Fruit fly (Drosophila melanogaster) whole organism, wandering third instar larva: ENCODE results near the gene CG12590.

Experiments used
- CG9705 ChIP-seq: fragments of 200-800 bp; sonication (Bioruptor generic); optimal IDR thresholded peaks from 2 replicates; lab custom pipeline; 2018; ENCODE audit warnings: missing biosample characterization, mild to moderate bottlenecking, missing genetic modification characterization
- CrebA ChIP-seq: fragments of 200-800 bp; sonication (Bioruptor generic); optimal IDR thresholded peaks from 2 replicates; lab custom pipeline; 2016; ENCODE audit warnings: missing biosample characterization, mild to moderate bottlenecking, missing genetic modification characterization, borderline replicate concordance
- Dfd ChIP-seq: fragments of >200 bp; optimal IDR thresholded peaks from 2 replicates; lab custom pipeline; 2017; ENCODE audit warnings: missing biosample characterization, missing genetic modification characterization
- Dif ChIP-seq: fragments of 200-275, 200-300 bp; sonication (Bioruptor generic); optimal IDR thresholded peaks from 2 replicates; lab custom pipeline; 2018; ENCODE audit warnings: missing biosample characterization, missing genetic modification characterization; ENCODE audit not compliant: partially characterized antibody
- GATAd ChIP-seq: sonication (Bioruptor generic); optimal IDR thresholded peaks from 2 replicates; lab custom pipeline; 2016; ENCODE audit warnings: missing biosample characterization, missing genetic modification characterization
- HLH106 ChIP-seq: fragments of 200-800 bp; optimal IDR thresholded peaks from 3 replicates; lab custom pipeline; 2019; ENCODE audit warnings: missing biosample characterization, mild to moderate bottlenecking, missing genetic modification characterization, moderate library complexity
- Hnf4 ChIP-seq: fragments of 200-800 bp; sonication (Bioruptor generic); optimal IDR thresholded peaks from 2 replicates; lab custom pipeline; 2016; ENCODE audit warnings: missing biosample characterization, mild to moderate bottlenecking, missing genetic modification characterization
- Hr83 ChIP-seq: fragments of 200-300 bp; sonication (Bioruptor generic); optimal IDR thresholded peaks from 2 replicates; lab custom pipeline; 2016; ENCODE audit warnings: missing biosample characterization, mild to moderate bottlenecking, missing genetic modification characterization, moderate library complexity; ENCODE audit not compliant: poor library complexity, severe bottlenecking
- Jra ChIP-seq: sonication (Bioruptor generic); optimal IDR thresholded peaks from 2 replicates; lab custom pipeline; 2016; ENCODE audit warnings: missing biosample characterization, missing genetic modification characterization
- Mio ChIP-seq: sonication (Bioruptor generic); optimal IDR thresholded peaks from 2 replicates; lab custom pipeline; 2016; ENCODE audit warnings: missing biosample characterization, missing genetic modification characterization
- Myc ChIP-seq: fragments of >200 bp; optimal IDR thresholded peaks from 2 replicates; lab custom pipeline; 2017
- N ChIP-seq: fragments of >200 bp; optimal IDR thresholded peaks from 2 replicates; lab custom pipeline; 2018; ENCODE audit warnings: missing biosample characterization, missing external identifiers, missing genetic modification characterization
- OdsH ChIP-seq: fragments of 200-800 bp; sonication (Bioruptor generic); optimal IDR thresholded peaks from 2 replicates; lab custom pipeline; 2016; ENCODE audit warnings: missing biosample characterization, mild to moderate bottlenecking, missing genetic modification characterization
- Rel ChIP-seq, 2 experiments: fragments of 200-800 bp; sonication (Bioruptor generic) in 1 of 2; optimal IDR thresholded peaks; 2 replicates in 1 of 2; 3 replicates in 1 of 2; lab custom pipeline; 2016 to 2019; ENCODE audit warnings: mild to moderate bottlenecking in 2 of 2, missing biosample characterization in 2 of 2, missing genetic modification characterization in 2 of 2, moderate library complexity in 1 of 2
- Sp1 ChIP-seq: fragments of 200-800 bp; sonication (Bioruptor generic); optimal IDR thresholded peaks from 3 replicates; lab custom pipeline; 2019; ENCODE audit warnings: missing biosample characterization, mild to moderate bottlenecking, missing genetic modification characterization, moderate library complexity
- Vsx2 ChIP-seq: fragments of 200-300, 225-300 bp; sonication (Bioruptor generic); optimal IDR thresholded peaks from 2 replicates; lab custom pipeline; 2018; ENCODE audit warnings: missing biosample characterization, missing genetic modification characterization; ENCODE audit not compliant: partially characterized antibody
- br ChIP-seq: fragments of 200-800 bp; sonication (Bioruptor generic); optimal IDR thresholded peaks from 2 replicates; lab custom pipeline; 2016; ENCODE audit warnings: missing biosample characterization, missing genetic modification characterization
- brk ChIP-seq: fragments of 200-800 bp; sonication (Bioruptor generic); optimal IDR thresholded peaks from 2 replicates; lab custom pipeline; 2016; ENCODE audit warnings: missing biosample characterization, mild to moderate bottlenecking, missing genetic modification characterization
- dl ChIP-seq, 2 experiments: fragments of 175-275, 200-275 bp in 1 of 2; fragments of 200-275 bp in 1 of 2; sonication (Bioruptor generic); optimal IDR thresholded peaks; lab custom pipeline; 2018; ENCODE audit warnings: mild to moderate bottlenecking in 2 of 2, missing biosample characterization in 2 of 2, missing genetic modification characterization in 2 of 2, moderate library complexity in 2 of 2; ENCODE audit not compliant: partially characterized antibody in 2 of 2, insufficient read depth in 1 of 2
- dmrt93B ChIP-seq: fragments of 200-800 bp; sonication (Bioruptor generic); optimal IDR thresholded peaks from 2 replicates; lab custom pipeline; 2018; ENCODE audit warnings: missing biosample characterization, mild to moderate bottlenecking, missing genetic modification characterization
- dsf ChIP-seq: sonication (Bioruptor generic); optimal IDR thresholded peaks from 2 replicates; lab custom pipeline; 2016; ENCODE audit warnings: missing biosample characterization, missing genetic modification characterization, borderline replicate concordance
- ey ChIP-seq: fragments of 200-800 bp; sonication (Bioruptor generic); optimal IDR thresholded peaks from 2 replicates; lab custom pipeline; 2016; ENCODE audit warnings: missing biosample characterization, missing genetic modification characterization
- foxo ChIP-seq, 2 experiments: fragments of 200-800 bp; sonication (Bioruptor generic); optimal IDR thresholded peaks; 2 replicates in 1 of 2; 3 replicates in 1 of 2; lab custom pipeline; 2016 to 2017; ENCODE audit warnings: missing biosample characterization in 2 of 2, missing genetic modification characterization in 2 of 2
- fru ChIP-seq: fragments of 200-800 bp; sonication (Bioruptor generic); optimal IDR thresholded peaks from 3 replicates; lab custom pipeline; 2016; ENCODE audit warnings: missing biosample characterization, mild to moderate bottlenecking, missing genetic modification characterization
- h ChIP-seq: fragments of 200-800 bp; sonication (Bioruptor generic); optimal IDR thresholded peaks from 3 replicates; lab custom pipeline; 2016; ENCODE audit warnings: missing biosample characterization, mild to moderate bottlenecking, missing genetic modification characterization
- jim ChIP-seq: fragments of 175-275, 200-325 bp; sonication (Bioruptor generic); optimal IDR thresholded peaks from 2 replicates; lab custom pipeline; 2016; ENCODE audit warnings: missing biosample characterization, mild to moderate bottlenecking, missing genetic modification characterization
- lola ChIP-seq: fragments of >200 bp; optimal IDR thresholded peaks from 2 replicates; lab custom pipeline; 2017; ENCODE audit warnings: missing biosample characterization, missing genetic modification characterization
- psq ChIP-seq: fragments of 200-800 bp; sonication (Bioruptor generic); optimal IDR thresholded peaks from 3 replicates; lab custom pipeline; 2017; ENCODE audit warnings: missing biosample characterization, mild to moderate bottlenecking, missing genetic modification characterization, moderate library complexity
- rgr ChIP-seq: fragments of 200-800 bp; sonication (Bioruptor generic); optimal IDR thresholded peaks from 3 replicates; lab custom pipeline; 2016; ENCODE audit warnings: missing biosample characterization, mild to moderate bottlenecking, missing genetic modification characterization
- sage ChIP-seq: fragments of 200-800 bp; sonication (Bioruptor generic); optimal IDR thresholded peaks from 2 replicates; lab custom pipeline; 2016; ENCODE audit warnings: missing biosample characterization, mild to moderate bottlenecking, missing genetic modification characterization
- sv ChIP-seq: fragments of 200-800 bp; sonication (Bioruptor generic); optimal IDR thresholded peaks from 3 replicates; lab custom pipeline; 2016; ENCODE audit warnings: missing biosample characterization, missing genetic modification characterization
- tai ChIP-seq: sonication (Bioruptor generic); optimal IDR thresholded peaks from 2 replicates; lab custom pipeline; 2016; ENCODE audit warnings: missing biosample characterization, missing genetic modification characterization
- usp ChIP-seq: fragments of >200 bp; optimal IDR thresholded peaks from 2 replicates; lab custom pipeline; 2017; ENCODE audit warnings: missing biosample characterization, missing genetic modification characterization
- woc ChIP-seq: sonication (Bioruptor generic); optimal IDR thresholded peaks from 2 replicates; lab custom pipeline; 2016; ENCODE audit warnings: missing biosample characterization, mild to moderate bottlenecking, missing genetic modification characterization

The CG12590 gene

DNA sequence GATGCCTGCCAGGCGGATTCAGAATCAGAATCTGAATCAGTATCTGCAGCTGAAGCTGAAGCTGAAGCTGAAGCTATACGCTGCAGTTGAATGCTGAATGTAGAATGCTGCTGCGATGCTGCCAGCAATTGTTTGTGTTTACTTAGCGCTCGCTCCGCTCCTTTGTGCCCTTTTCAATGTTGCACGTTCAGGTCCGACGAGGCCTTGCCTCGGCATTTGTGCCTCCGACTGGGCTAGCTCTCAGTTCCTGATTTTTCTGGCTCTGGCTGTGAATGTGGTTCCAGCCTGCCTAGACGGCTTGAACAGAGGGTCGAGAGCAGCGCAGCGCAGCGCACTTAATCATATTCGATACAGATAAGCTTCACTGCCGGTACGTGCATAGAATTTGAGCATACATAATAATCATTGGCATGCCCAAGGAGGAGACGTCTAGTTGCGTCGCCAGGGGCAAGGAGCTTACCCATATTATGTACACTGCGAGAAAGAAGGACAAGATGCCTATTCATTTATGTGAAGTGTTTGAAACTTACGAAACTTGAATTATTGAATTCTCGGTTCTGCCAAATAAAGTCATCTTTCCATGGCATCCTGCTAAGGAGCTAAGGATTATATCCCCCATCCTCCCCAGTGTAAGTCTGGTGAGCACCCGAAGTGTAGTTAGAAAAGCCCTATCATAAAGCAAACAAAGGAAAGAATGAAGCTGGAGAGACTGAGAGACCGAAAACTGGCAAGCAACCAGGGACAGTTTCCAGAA lies 38.8 kb upstream of the CG12590 start:
- TF ChIP-seq HLH106 (peak; percentile 23), Hnf4 (GFP tag; lab: Kevin White, UChicago) (peak; percentile 5), OdsH (no peak), Rel (GFP tag; optimal IDR thresholded peaks at IDR 0.05; lab: Kevin White, UChicago) (no peak), Rel (tag; optimal IDR thresholded peaks at IDR 0.05; lab: Kevin White, UChicago) (no peak), tai (GFP tag; lab: Kevin White, UChicago) (no peak), br (GFP tag; lab: Kevin White, UChicago) (peak; percentile 16), sage (no peak), Mio (no peak), ey (peak; percentile 36), Myc (no peak), CG9705 (GFP tag; lab: Kevin White, UChicago) (no peak), h (peak; percentile 49), sv (GFP tag; lab: Kevin White, UChicago) (no peak), Dfd (no peak), woc (GFP tag; lab: Kevin White, UChicago) (no peak), Hr83 (GFP tag; lab: Kevin White, UChicago) (no peak), jim (GFP tag; lab: Kevin White, UChicago) (no peak), GATAd (no peak), foxo (GFP tag; optimal IDR thresholded peaks at IDR 0.05; lab: Kevin White, UChicago) (peak in 1 of 2 experiments; percentile 15), Sp1 (GFP tag; lab: Kevin White, UChicago) (no peak), N (GFP tag; lab: Kevin White, UChicago) (peak; percentile 6), rgr (GFP tag; lab: Kevin White, UChicago) (peak; percentile 4)

DNA sequence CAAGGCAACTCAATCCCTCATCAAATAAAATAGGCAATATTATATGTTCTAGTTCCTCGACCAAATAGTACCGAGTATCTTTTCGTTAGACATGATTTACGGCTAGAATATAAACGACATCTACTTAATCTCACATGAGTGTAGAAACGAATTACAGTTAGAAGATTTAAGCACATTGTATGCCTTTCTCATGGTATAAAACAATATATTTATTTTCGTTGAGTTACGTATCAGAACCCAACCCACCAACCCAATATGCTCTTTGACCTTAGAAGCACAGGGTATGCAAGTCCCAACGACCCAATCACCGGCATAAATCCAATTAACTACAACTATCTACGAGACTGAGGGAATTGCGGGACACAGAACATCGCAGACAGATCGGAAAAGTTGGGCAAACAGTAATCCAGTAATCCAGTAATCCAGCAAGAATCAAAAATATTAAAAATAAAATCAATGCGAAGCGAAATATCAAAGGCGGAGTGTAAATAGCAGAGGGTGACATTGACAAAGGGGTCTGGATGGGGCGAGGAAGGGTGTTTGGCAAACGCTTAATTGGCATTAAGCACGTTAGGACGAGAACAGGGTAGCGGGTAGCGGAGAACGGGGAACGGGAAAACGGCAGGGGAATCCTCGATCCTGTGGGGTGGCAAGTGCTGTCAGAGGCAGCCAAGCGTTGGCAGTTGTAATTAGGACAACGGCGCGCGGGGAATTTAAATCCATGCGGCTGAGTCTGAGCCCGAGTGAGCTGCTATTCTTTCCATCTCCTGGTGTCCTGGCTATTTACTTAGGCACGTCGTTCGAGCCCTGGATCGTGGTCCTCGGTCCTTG lies 36.9 kb upstream of the CG12590 start:
- TF ChIP-seq CG9705 (GFP tag; lab: Kevin White, UChicago) (no peak), HLH106 (no peak), N (GFP tag; lab: Kevin White, UChicago) (no peak), foxo (GFP tag; optimal IDR thresholded peaks at IDR 0.05; lab: Kevin White, UChicago) (no peak), woc (GFP tag; lab: Kevin White, UChicago) (no peak), dl (GFP tag; optimal IDR thresholded peaks at IDR 0.05; lab: Kevin White, UChicago; ENCODE audit: insufficient read depth in 1 of 2, partially characterized antibody in 2 of 2) (no peak), Vsx2 (GFP tag; lab: Kevin White, UChicago) (peak; percentile 74)

dm6 chr3R:5124928-5125327 lies 34.5 kb upstream of the CG12590 start:
- TF ChIP-seq CG9705 (GFP tag; lab: Kevin White, UChicago) (no peak), lola (no peak), Dif (GFP tag; lab: Kevin White, UChicago) (no peak), dl (GFP tag; optimal IDR thresholded peaks at IDR 0.05; lab: Kevin White, UChicago; ENCODE audit: insufficient read depth in 1 of 2, partially characterized antibody in 2 of 2) (no peak), sage (no peak), fru (GFP tag; lab: Kevin White, UChicago) (no peak), h (no peak), Myc (no peak), dsf (GFP tag; lab: Kevin White, UChicago) (no peak), jim (GFP tag; lab: Kevin White, UChicago) (no peak), dmrt93B (no peak), ey (no peak), psq (GFP tag; lab: Kevin White, UChicago) (no peak), usp (GFP tag; lab: Kevin White, UChicago) (no peak), Rel (GFP tag; optimal IDR thresholded peaks at IDR 0.05; lab: Kevin White, UChicago) (no peak), Rel (tag; optimal IDR thresholded peaks at IDR 0.05; lab: Kevin White, UChicago) (no peak), Mio (no peak), Vsx2 (GFP tag; lab: Kevin White, UChicago) (no peak), brk (GFP tag; lab: Kevin White, UChicago) (no peak), Jra (GFP tag; lab: Kevin White, UChicago) (no peak), CrebA (GFP tag; lab: Kevin White, UChicago) (no peak)
- TF ChIP-seq, all 38 proteins: peak for 0
